Fruit fly (Drosophila melanogaster) whole organism, prepupa: ENCODE measurements around the gene lawc.

Source experiments
- CG11294 ChIP-seq: fragments of 200-800 bp; sonication (Bioruptor generic); IDR thresholded peaks from 2 replicates; pipeline ENCODE4 v1.3.6; 2022; ENCODE audit warnings: missing biosample characterization, missing genetic modification characterization
- CG16779 ChIP-seq: fragments of 200-800 bp; sonication (Bioruptor generic); optimal IDR thresholded peaks from 3 replicates; lab custom pipeline; 2017; ENCODE audit warnings: missing biosample characterization, mild to moderate bottlenecking, missing genetic modification characterization
- CG32006 ChIP-seq: fragments of 200-800 bp; sonication (Bioruptor generic); optimal IDR thresholded peaks from 3 replicates; lab custom pipeline; 2017; ENCODE audit warnings: missing biosample characterization, mild to moderate bottlenecking, missing genetic modification characterization
- CG8632 ChIP-seq: fragments of 200-800 bp; sonication (Bioruptor generic); optimal IDR thresholded peaks from 3 replicates; lab custom pipeline; 2016; ENCODE audit warnings: missing biosample characterization, missing genetic modification characterization
- CG9139 ChIP-seq: fragments of 200-800 bp; sonication (Bioruptor generic); optimal IDR thresholded peaks from 3 replicates; lab custom pipeline; 2017; ENCODE audit warnings: missing biosample characterization, mild to moderate bottlenecking, missing genetic modification characterization
- Eip78C ChIP-seq: fragments of 200-800 bp; sonication (Bioruptor generic); peaks from one replicate; lab custom pipeline; 2016; ENCODE audit warnings: missing biosample characterization, missing genetic modification characterization
- Ets21C ChIP-seq: fragments of 200-800 bp; sonication (Bioruptor generic); optimal IDR thresholded peaks from 3 replicates; lab custom pipeline; 2016; ENCODE audit warnings: missing biosample characterization, missing genetic modification characterization
- Lpt ChIP-seq: fragments of 200-800 bp; sonication (Bioruptor generic); optimal IDR thresholded peaks from 3 replicates; lab custom pipeline; 2016; ENCODE audit warnings: missing biosample characterization, missing genetic modification characterization
- Sox102F ChIP-seq: fragments of 200-800 bp; sonication (Bioruptor generic); optimal IDR thresholded peaks from 2 replicates; lab custom pipeline; 2016; ENCODE audit warnings: missing biosample characterization, mild to moderate bottlenecking, missing genetic modification characterization
- Sox14 ChIP-seq: fragments of 200-800 bp; sonication (Bioruptor generic); optimal IDR thresholded peaks from 3 replicates; lab custom pipeline; 2016; ENCODE audit warnings: missing biosample characterization, missing genetic modification characterization
- esn ChIP-seq: fragments of 200-800 bp; sonication (Bioruptor generic); optimal IDR thresholded peaks from 2 replicates; lab custom pipeline; 2016; ENCODE audit warnings: missing biosample characterization, mild to moderate bottlenecking, missing genetic modification characterization, moderate library complexity
- lz ChIP-seq: fragments of 200-800 bp; sonication (Bioruptor generic); optimal IDR thresholded peaks from 3 replicates; lab custom pipeline; 2016; ENCODE audit warnings: missing biosample characterization, missing genetic modification characterization
- svp ChIP-seq: fragments of 200-800 bp; sonication (Bioruptor generic); peaks from one replicate; lab custom pipeline; 2016; ENCODE audit warnings: missing biosample characterization, missing genetic modification characterization

DNA sequence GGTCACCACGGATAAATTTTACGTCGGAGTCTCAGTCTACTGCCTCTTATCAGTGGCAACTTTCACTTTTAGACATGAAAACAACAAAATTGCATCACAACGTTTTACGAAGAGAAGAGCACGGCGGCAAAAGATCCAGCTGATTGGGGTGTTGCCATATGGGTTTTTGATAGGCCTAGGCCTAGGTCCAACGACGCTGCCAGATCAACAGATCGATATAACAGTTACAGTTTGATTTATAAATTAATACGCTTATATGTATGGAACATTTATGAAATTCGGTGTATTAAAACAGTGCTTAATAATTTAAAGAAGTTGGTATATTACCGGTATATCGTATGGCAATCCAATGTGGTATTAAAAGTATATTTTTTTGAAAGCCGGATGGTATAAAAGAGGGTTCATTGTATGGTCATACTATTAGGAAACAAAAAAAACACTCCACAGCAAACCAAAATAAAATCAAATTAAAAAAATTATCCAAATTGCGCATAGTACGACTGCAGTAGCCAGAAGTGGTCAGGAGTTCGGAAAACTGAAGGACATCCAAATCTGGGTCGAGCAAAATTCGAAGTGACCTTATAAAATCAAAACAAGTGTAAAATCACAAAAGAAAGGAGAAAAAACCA is 25.3 kb upstream of the lawc start, which contains the start of gene CG1440:
- TF ChIP-seq Sox14 (peak; percentile 22), CG11294 (GFP tag; lab: Robert Waterston, UW) (no peak), CG32006 (no peak), Sox102F (no peak), CG9139 (no peak), CG8632 (GFP tag; lab: Kevin White, UChicago) (no peak), svp (GFP tag; lab: Kevin White, UChicago) (no peak), CG16779 (tag; lab: Kevin White, UChicago) (no peak), Lpt (GFP tag; lab: Kevin White, UChicago) (no peak), Ets21C (GFP tag; lab: Kevin White, UChicago) (no peak), Eip78C (peak; percentile 80), esn (GFP tag; lab: Kevin White, UChicago) (peak; percentile 46), lz (GFP tag; lab: Kevin White, UChicago) (peak; percentile 36)
